Worm (Caenorhabditis elegans): ENCODE measurements around the gene ggtb-1.

ggtb-1 gene

DNA sequence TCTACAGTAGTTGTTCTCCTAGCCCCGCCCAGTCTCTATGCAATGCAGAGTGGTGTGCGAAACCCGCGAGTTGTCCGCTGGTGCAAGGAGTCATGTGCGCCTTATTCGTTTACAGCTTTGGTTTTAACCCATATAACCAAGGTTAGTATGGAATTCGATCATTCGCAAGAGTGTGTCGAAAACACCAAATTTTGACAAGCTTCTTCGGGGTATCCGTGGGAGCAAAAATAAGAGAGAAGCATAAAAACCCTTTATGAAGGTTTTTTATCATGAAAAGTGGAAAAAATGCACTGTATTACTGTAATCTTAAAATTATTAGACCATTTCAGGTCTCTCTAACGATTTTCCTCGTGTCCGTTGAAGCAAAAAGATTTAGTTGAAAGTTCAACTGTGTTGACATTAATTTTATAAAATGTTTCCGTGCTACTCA is 8.6 kb downstream of the ggtb-1 start (continued):
- TF ChIP-seq xnd-1 (tag; optimal IDR thresholded peaks at IDR 0.05) (no peak), nhr-27 (tag; optimal IDR thresholded peaks at IDR 0.05) (no peak), ceh-27 (GFP tag; optimal IDR thresholded peaks at IDR 0.05) (no peak), sea-2 (GFP tag; IDR thresholded peaks at IDR 0.05) (no peak), egl-18 (GFP tag; IDR thresholded peaks at IDR 0.05) (no peak), aptf-2 (GFP tag; conservative IDR thresholded peaks at IDR 0.05) (no peak), snpc-3.4 (tag; optimal IDR thresholded peaks at IDR 0.05) (peak; percentile 95), snpc-4 (GFP tag; optimal IDR thresholded peaks at IDR 0.05) (peak; percentile 96), snpc-4 (tag; optimal IDR thresholded peaks at IDR 0.05) (peak; percentile 96 to 98 (median 97)), ceh-40 (GFP tag; IDR thresholded peaks at IDR 0.05) (0 out of 2 replicates have a peak, but pooled peaks have one; percentile 49), F57C9.4 (tag; optimal IDR thresholded peaks at IDR 0.05) (no peak), lin-26 (GFP tag; IDR thresholded peaks at IDR 0.05) (peak; percentile 18; the same call in 1 of the 2 replicates), ztf-22 (GFP tag; optimal IDR thresholded peaks at IDR 0.05) (no peak), nfya-2 (GFP tag; IDR thresholded peaks at IDR 0.05) (no peak), F23B12.7 (tag; optimal IDR thresholded peaks at IDR 0.05; ENCODE audit: insufficient read depth) (no peak), attf-6 (GFP tag; IDR thresholded peaks at IDR 0.05) (peak; percentile 96), ztf-26 (tag; optimal IDR thresholded peaks at IDR 0.05) (no peak), mxl-1 (tag; optimal IDR thresholded peaks at IDR 0.05) (no peak), ztf-3 (GFP tag; optimal IDR thresholded peaks at IDR 0.05) (no peak), bed-1 (GFP tag; IDR thresholded peaks at IDR 0.05) (no peak), F10E7.11 (tag; optimal IDR thresholded peaks at IDR 0.05) (no peak), F22D6.2 (tag; optimal IDR thresholded peaks at IDR 0.05) (no peak), sptf-2 (GFP tag; optimal IDR thresholded peaks at IDR 0.05) (no peak), rec-8 (tag; optimal IDR thresholded peaks at IDR 0.05) (peak in 1 of 2 experiments; percentile 44), dox-1 (GFP tag; IDR thresholded peaks at IDR 0.05) (peak; percentile 78), ccch-3 (GFP tag; optimal IDR thresholded peaks at IDR 0.05) (no peak), aptf-3 (GFP tag; IDR thresholded peaks at IDR 0.05) (no peak), C17E4.6 (GFP tag; IDR thresholded peaks at IDR 0.05) (peak; percentile 60), rcor-1 (GFP tag; IDR thresholded peaks at IDR 0.05) (peak; percentile 58; the same call in 1 of the 2 replicates), Y53F4B.3 (GFP tag; IDR thresholded peaks at IDR 0.05) (0 out of 2 replicates have a peak, but pooled peaks have one; percentile 4), fkh-3 (tag; optimal IDR thresholded peaks at IDR 0.05) (no peak), C06A6.2 (GFP tag; conservative IDR thresholded peaks at IDR 0.05) (no peak), tbx-9 (tag; optimal IDR thresholded peaks at IDR 0.05; ENCODE audit: borderline replicate concordance) (no peak), him-1 (tag; optimal IDR thresholded peaks at IDR 0.05) (peak; percentile 96), nhr-80 (tag; optimal IDR thresholded peaks at IDR 0.05) (no peak), attf-5 (GFP tag; optimal IDR thresholded peaks at IDR 0.05) (no peak), ztf-18 (tag; optimal IDR thresholded peaks at IDR 0.05) (peak; percentile 4), cebp-1 (GFP tag; IDR thresholded peaks at IDR 0.05) (no peak), cebp-1 (tag; optimal IDR thresholded peaks at IDR 0.05) (no peak), F33H1.4 (GFP tag; IDR thresholded peaks at IDR 0.05) (peak; percentile 56), egrh-3 (GFP tag; IDR thresholded peaks at IDR 0.05) (no peak), rpc-1 (optimal IDR thresholded peaks at IDR 0.05) (no peak), rpc-1 (tag; optimal IDR thresholded peaks at IDR 0.05) (peak; percentile 11), pbrm-1 (GFP tag; IDR thresholded peaks at IDR 0.05) (peak; percentile 90), somi-1 (GFP tag; optimal IDR thresholded peaks at IDR 0.05) (no peak), ZK185.1 (tag; optimal IDR thresholded peaks at IDR 0.05; ENCODE audit: poor library complexity, severe bottlenecking) (no peak), attf-3 (GFP tag; conservative IDR thresholded peaks at IDR 0.05) (no peak), unc-130 (GFP tag; optimal IDR thresholded peaks at IDR 0.05) (no peak), K11D2.4 (GFP tag; IDR thresholded peaks at IDR 0.05) (no peak), B0019.2 (GFP tag; conservative IDR thresholded peaks at IDR 0.05) (0 out of 2 replicates have a peak, but pooled peaks have one; percentile 24)
